Fruit fly (Drosophila melanogaster) whole organism, adult: ENCODE results near the gene Dph3.
A peak's percentile ranks its signal among the peaks of the same experiment; 100 is the strongest.

Experiments used
- CG11617 ChIP-seq: fragments of 200-800 bp; sonication (Bioruptor generic); optimal IDR thresholded peaks from 2 replicates; lab custom pipeline; 2017; ENCODE audit warnings: mild to moderate bottlenecking, missing biosample characterization, missing genetic modification reagents, missing genetic modification characterization
- CG12768 ChIP-seq: fragments of 200-800 bp; sonication (Bioruptor generic); optimal IDR thresholded peaks from 2 replicates; lab custom pipeline; 2017; ENCODE audit warnings: missing biosample characterization, missing genetic modification characterization, mild to moderate bottlenecking, moderate library complexity, missing genetic modification reagents
- CG14711 ChIP-seq: fragments of 200-800 bp; sonication (Bioruptor generic); optimal IDR thresholded peaks from 2 replicates; lab custom pipeline; 2018; ENCODE audit warnings: missing biosample characterization, mild to moderate bottlenecking, missing genetic modification characterization, moderate library complexity
- CG1620 ChIP-seq: fragments of 200-800 bp; sonication (Bioruptor generic); optimal IDR thresholded peaks from 2 replicates; lab custom pipeline; 2016; ENCODE audit warnings: missing biosample characterization, missing genetic modification characterization
- CG33017 ChIP-seq: fragments of 200-800 bp; sonication (Bioruptor generic); optimal IDR thresholded peaks from 2 replicates; lab custom pipeline; 2018; ENCODE audit warnings: missing biosample characterization, mild to moderate bottlenecking, missing genetic modification characterization, moderate library complexity
- CG7045 ChIP-seq: fragments of 200-800 bp; sonication (Bioruptor generic); optimal IDR thresholded peaks from 2 replicates; lab custom pipeline; 2017; ENCODE audit warnings: missing biosample characterization, mild to moderate bottlenecking, missing genetic modification characterization
- CG7101 ChIP-seq: fragments of 200-800 bp; sonication (Bioruptor generic); optimal IDR thresholded peaks from 2 replicates; lab custom pipeline; 2018; ENCODE audit warnings: missing biosample characterization, mild to moderate bottlenecking, missing genetic modification characterization, moderate library complexity
- Clk ChIP-seq: fragments of 200-800 bp; sonication (Bioruptor generic); optimal IDR thresholded peaks from 2 replicates; lab custom pipeline; 2017; ENCODE audit warnings: missing biosample characterization, missing genetic modification characterization
- Crg-1 ChIP-seq: fragments of 200-800 bp; sonication (Bioruptor generic); optimal IDR thresholded peaks from 2 replicates; lab custom pipeline; 2016; ENCODE audit warnings: missing biosample characterization, missing genetic modification characterization
- Hr96 ChIP-seq: fragments of 200-800 bp; sonication (Bioruptor generic); optimal IDR thresholded peaks from 2 replicates; lab custom pipeline; 2016; ENCODE audit warnings: missing biosample characterization, missing genetic modification characterization
- Mnt ChIP-seq: fragments of 200-800 bp; sonication (Bioruptor generic); optimal IDR thresholded peaks from 2 replicates; lab custom pipeline; 2016; ENCODE audit warnings: missing biosample characterization, mild to moderate bottlenecking, missing genetic modification characterization
- cnc ChIP-seq, 2 experiments: fragments of >200 bp; optimal IDR thresholded peaks; 2 replicates each; lab custom pipeline; 2017
- ovo ChIP-seq: fragments of 200-800 bp; sonication (Bioruptor generic); optimal IDR thresholded peaks from 2 replicates; lab custom pipeline; 2016; ENCODE audit warnings: missing biosample characterization, missing genetic modification characterization
- pad ChIP-seq: fragments of 200-800 bp; sonication (Bioruptor generic); optimal IDR thresholded peaks from 3 replicates; lab custom pipeline; 2017; ENCODE audit warnings: missing biosample characterization, missing genetic modification characterization, mild to moderate bottlenecking, moderate library complexity, missing genetic modification reagents
- tj ChIP-seq: fragments of 200-800 bp; sonication (Bioruptor generic); optimal IDR thresholded peaks from 3 replicates; lab custom pipeline; 2017; ENCODE audit warnings: missing biosample characterization, mild to moderate bottlenecking, missing genetic modification characterization, moderate library complexity
- toe ChIP-seq: fragments of 200-800 bp; sonication (Bioruptor generic); optimal IDR thresholded peaks from 2 replicates; lab custom pipeline; 2016; ENCODE audit warnings: missing biosample characterization, missing genetic modification characterization

The Dph3 gene

DNA sequence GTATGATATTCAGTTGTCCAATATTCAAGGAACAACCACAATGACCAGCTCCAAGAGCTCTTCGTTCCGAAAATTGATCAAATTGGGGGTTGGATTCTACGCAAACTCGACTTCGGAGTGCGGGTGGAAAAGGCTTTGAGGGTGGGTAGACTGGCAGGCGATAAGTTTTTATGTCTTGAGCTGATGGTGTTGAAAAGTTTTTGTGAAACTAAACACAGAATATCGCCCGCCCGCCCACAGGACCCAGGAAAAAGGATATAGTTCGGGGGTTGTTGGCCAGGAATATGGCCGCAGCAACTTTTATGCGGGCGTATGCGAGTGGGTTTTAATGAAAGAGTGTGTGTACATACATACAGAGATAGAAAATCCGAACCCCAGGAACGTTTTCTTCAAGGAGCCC, 31.9 kb downstream of the Dph3 start:
- no peak for TF ChIP-seq tj (GFP tag; lab: Kevin White, UChicago)
- TF ChIP-seq CG1620 (GFP tag; lab: Kevin White, UChicago), result no peak
- no peak for TF ChIP-seq Clk
- no peak for TF ChIP-seq CG7045 (GFP tag; lab: Kevin White, UChicago)

DNA sequence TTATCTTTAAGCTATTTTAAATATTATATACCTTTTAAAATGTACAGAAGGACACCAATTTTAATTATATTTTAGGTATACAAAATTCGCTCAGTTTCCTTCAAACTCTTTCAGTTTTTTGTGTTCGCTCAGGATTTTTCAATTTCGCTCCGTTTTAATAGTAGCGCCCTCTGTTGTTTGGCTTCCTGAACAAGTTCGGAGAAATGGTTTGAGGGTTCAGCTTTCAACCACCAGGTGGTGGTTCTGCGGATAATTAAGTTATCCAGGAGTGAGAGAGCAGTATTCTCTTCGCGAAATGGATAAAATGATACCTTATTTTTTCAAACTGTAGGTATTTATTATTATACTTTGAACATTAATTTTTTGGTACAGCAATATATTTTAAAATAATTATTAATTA, 37.3 kb downstream of the Dph3 start:
- TF ChIP-seq pad (GFP tag; lab: Kevin White, UChicago) (no peak), CG11617 (no peak), tj (GFP tag; lab: Kevin White, UChicago) (no peak), CG7045 (GFP tag; lab: Kevin White, UChicago) (no peak)

DNA sequence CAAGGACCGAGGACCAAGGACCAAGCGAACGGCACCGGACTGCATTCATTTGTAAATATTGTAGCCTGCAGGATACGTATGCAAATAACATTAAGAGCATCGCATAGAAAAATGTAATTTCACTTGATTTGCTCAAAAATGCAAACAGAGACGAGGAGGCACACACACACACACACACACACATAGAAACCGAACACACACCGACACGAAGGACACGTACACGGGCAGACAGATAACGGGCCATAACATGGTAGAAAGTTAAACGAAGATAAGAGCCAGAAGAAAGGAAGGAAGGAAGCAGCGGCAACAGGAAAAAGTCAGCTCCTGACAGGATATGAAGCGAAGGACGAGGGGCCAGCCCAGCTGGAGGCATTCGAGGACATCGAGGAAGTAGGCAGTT, 38.9 kb downstream of the Dph3 start:
- TF ChIP-seq cnc (optimal IDR thresholded peaks at IDR 0.05; lab: Kevin White, UChicago) (no peak), CG7045 (GFP tag; lab: Kevin White, UChicago) (no peak), CG7101 (tag; lab: Kevin White, UChicago) (no peak), pad (GFP tag; lab: Kevin White, UChicago) (no peak)

DNA sequence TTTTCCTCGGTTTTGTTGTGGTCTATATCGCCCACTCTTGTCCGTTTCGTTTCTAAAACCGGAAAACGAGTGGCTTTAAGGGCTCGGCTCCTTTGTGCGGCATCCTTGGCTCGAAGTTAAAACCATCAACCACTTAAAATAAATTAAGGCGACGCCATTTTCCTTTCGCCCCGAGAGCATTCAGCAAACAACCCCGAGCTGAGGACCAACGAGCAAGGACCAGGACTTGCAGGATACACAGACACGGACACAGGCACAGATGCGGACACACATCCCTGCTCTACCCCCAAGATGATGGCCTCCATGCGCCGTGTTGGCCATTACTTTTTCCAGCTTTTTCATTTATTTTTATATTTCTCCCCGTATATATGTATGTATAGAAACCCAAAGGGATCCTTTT, 41.0 kb downstream of the Dph3 start:
- no peak for TF ChIP-seq CG1620 (GFP tag; lab: Kevin White, UChicago)
- TF ChIP-seq toe (GFP tag; lab: Kevin White, UChicago), result no peak
- TF ChIP-seq ovo (GFP tag; lab: Kevin White, UChicago), result no peak
- no peak for TF ChIP-seq CG12768 (GFP tag; lab: Kevin White, UChicago)
- no peak for TF ChIP-seq Hr96 (GFP tag; lab: Kevin White, UChicago)
- TF ChIP-seq Clk, result no peak
- TF ChIP-seq CG11617, result no peak
- TF ChIP-seq CG7045 (GFP tag; lab: Kevin White, UChicago), result no peak
- TF ChIP-seq Mnt (GFP tag; lab: Kevin White, UChicago), result no peak
- TF ChIP-seq Crg-1 (GFP tag; lab: Kevin White, UChicago), result no peak
- no peak for TF ChIP-seq CG14711

DNA sequence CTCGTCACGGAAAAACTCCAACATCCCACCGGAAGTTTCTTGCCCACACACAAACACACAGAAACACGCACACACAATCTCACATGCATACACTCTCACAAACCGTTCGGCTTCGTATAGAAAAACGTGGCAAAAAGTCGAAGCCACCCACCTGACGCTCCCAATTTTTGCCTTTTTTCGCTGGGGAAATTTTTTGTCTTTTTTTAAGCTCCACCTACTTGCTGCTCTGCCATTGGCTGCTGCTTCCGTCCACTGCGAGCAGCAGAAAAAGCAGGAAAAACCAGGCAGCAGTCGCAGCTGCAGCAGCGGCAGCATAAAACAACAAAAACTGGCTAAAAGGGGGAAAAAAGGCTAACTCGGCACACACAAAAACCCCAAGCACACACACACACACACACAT, 50.2 kb downstream of the Dph3 start:
- no peak for TF ChIP-seq cnc (optimal IDR thresholded peaks at IDR 0.05; lab: Kevin White, UChicago)
- TF ChIP-seq Crg-1 (GFP tag; lab: Kevin White, UChicago), result no peak
- peak; percentile 30 for TF ChIP-seq pad (GFP tag; lab: Kevin White, UChicago)
- no peak for TF ChIP-seq CG33017 (tag; lab: Kevin White, UChicago)
